Fruit fly (Drosophila melanogaster): ENCODE results near the gene CG31522.
A peak's percentile ranks its signal among the peaks of the same experiment; 100 is the strongest.

The CG31522 gene

DNA sequence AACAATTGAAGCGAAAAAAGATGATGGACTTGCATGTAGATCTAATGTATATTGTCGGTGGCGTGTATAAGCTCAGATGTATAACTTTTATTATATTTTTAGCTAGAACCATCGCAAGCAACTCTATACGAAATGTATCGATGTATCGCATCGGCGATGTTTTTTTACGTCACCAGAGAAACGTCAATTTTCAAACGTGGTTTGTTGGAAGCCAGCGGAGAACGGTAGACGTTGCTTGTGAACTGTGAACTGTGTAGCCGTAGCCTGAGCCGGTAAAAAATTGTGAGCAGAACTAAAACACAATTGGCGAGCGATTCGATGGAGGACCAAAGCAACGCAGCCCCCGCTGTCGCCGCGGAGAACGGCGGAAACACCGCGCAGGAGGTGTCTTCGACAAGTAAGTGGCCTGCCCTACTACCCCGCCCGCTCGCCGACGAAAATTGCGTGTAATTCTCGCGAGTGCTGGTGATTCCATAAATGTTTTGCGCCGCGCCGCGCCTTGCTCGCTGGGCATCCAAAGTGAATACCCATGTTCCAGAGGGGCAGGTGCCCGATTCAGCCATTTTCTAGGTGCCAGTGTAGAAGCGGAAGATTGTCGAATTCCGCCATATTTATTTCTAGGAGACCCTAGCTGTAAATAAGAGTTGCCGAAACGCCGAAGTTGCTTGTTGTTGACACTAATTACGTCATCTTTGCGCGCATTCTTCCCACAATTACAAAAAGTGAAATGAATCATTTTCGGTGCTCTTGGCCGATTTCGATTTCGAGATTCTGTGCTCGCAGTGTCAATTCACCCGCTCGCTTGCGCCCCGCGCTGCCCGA is 59.6 kb downstream of the CG31522 start, which contains the start of gene lost:
Gene lost (plus strand): TSS at position 193 of the 822 bp plus-strand sequence.
- TF ChIP-seq Hr96 (GFP tag; optimal IDR thresholded peaks at IDR 0.05) (no peak), ovo (GFP tag; optimal IDR thresholded peaks at IDR 0.05) (peak; percentile 28), cic (GFP tag; optimal IDR thresholded peaks at IDR 0.05) (peak; percentile 28), CG7101 (tag; optimal IDR thresholded peaks at IDR 0.05) (peak; percentile 52), CG1620 (GFP tag; optimal IDR thresholded peaks at IDR 0.05) (no peak), Mnt (GFP tag; optimal IDR thresholded peaks at IDR 0.05) (peak; percentile 79), tj (GFP tag; optimal IDR thresholded peaks at IDR 0.05) (no peak), bab1 (GFP tag; optimal IDR thresholded peaks at IDR 0.05) (peak; percentile 35), CG11617 (GFP tag; optimal IDR thresholded peaks at IDR 0.05) (peak; percentile 16), CG12768 (GFP tag; optimal IDR thresholded peaks at IDR 0.05) (no peak), cnc (optimal IDR thresholded peaks at IDR 0.05) (no peak), Crg-1 (GFP tag; optimal IDR thresholded peaks at IDR 0.05) (no peak), CG33017 (tag; optimal IDR thresholded peaks at IDR 0.05) (no peak), pad (GFP tag; optimal IDR thresholded peaks at IDR 0.05) (peak; percentile 15), CG5204 (GFP tag; optimal IDR thresholded peaks at IDR 0.05) (no peak), kay (GFP tag; ENCODE audit: borderline replicate concordance) (no peak), CG14711 (tag; optimal IDR thresholded peaks at IDR 0.05) (peak; percentile 78), toe (GFP tag; optimal IDR thresholded peaks at IDR 0.05) (peak; percentile 55), CG7045 (GFP tag; optimal IDR thresholded peaks at IDR 0.05) (no peak), Clk (GFP tag; optimal IDR thresholded peaks at IDR 0.05) (no peak)

DNA sequence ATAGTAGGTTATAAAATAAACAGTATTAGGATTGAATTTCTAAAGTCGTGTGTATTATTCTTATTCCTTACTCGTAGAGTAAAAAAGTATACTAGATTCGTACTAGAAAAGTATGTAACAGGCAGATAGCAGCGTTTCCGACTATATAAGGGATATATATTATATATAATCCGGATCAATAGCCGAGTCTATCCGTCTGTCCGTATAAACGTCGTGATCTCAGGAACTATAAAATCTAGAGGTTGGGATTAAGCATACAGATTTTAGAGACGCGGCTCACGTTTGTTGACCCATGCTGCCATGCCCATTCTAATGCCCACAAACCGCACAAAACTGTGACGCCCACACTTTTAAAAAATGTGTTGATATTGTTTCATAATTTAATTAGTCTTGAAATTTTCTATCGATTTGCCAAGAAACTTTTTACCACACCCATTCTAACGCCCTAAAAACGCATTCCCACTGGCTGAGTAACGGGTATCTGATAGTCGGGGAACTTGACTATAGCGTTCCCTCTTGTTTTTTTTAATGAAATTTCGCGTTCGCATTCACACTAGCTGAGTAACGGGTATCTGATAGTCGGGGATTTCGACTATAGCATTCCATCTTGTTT is 60.6 kb downstream of the CG31522 start, which contains the start of gene CG9853:
Gene CG9853 (minus strand): TSS at position 51 of the 613 bp plus-strand sequence.
- no peak for TF ChIP-seq Hr96 (GFP tag; optimal IDR thresholded peaks at IDR 0.05)
- TF ChIP-seq pad (GFP tag; optimal IDR thresholded peaks at IDR 0.05): no peak
- TF ChIP-seq CG5204 (GFP tag; optimal IDR thresholded peaks at IDR 0.05): no peak

DNA sequence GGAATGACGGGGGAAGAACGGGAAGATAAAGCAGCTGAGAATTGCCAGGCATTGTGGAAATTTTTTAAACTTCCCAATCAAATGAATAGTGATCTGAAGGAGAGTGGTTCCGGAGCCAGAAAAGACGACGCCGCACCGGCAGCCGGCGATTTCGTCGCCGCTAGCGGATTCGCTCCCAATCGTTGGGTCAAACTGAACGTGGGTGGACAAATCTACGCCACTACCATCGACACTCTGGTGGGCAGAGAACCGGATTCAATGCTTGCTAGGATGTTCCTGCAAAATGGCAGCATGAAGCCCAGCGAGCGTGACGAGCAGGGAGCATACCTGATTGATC is 62.2 kb downstream of the CG31522 start, which contains the start of gene CG14647:
Gene CG14647 (plus strand): TSS at position 14 of the 337 bp plus-strand sequence.
- TF ChIP-seq bab1 (GFP tag; optimal IDR thresholded peaks at IDR 0.05) (no peak), cnc (optimal IDR thresholded peaks at IDR 0.05) (no peak), CG33017 (tag; optimal IDR thresholded peaks at IDR 0.05) (no peak), cic (GFP tag; optimal IDR thresholded peaks at IDR 0.05) (no peak), CG7101 (tag; optimal IDR thresholded peaks at IDR 0.05) (no peak), toe (GFP tag; optimal IDR thresholded peaks at IDR 0.05) (no peak), CG12768 (GFP tag; optimal IDR thresholded peaks at IDR 0.05) (no peak), CG1620 (GFP tag; optimal IDR thresholded peaks at IDR 0.05) (no peak), CG11617 (GFP tag; optimal IDR thresholded peaks at IDR 0.05) (no peak), CG7045 (GFP tag; optimal IDR thresholded peaks at IDR 0.05) (no peak), tj (GFP tag; optimal IDR thresholded peaks at IDR 0.05) (no peak)

DNA sequence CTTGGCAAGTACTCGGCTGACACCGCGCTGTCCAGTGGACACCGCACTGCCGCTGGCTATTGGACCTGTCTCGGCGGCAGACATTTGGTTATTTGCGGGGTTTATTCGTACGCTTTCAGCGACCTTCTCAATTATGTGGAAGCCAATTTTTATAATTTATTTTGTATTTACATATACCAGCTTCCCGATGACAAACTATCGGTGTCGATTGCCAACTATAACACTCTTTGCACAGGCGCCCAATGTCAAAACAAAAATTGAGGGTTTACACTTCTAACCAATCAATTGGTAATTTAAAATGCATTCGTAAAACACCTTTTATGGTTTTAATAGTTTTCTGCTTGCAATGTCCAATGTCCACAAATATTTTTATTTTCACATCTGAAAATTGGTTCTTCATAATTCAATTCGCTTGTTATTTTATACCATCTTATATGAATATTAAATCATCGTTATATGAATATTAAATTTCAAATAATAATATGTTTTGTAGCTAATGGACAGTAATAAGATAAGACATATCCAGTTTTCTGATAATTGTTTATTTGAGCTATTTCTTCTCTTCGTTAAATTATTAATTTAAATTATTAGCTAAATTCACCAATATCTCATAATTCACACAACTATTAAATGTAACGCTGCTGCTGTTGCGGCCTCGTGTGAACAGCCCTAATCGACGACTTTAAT is 62.7 kb downstream of the CG31522 start:
- TF ChIP-seq CG5204 (GFP tag; optimal IDR thresholded peaks at IDR 0.05) (no peak), CG11617 (GFP tag; optimal IDR thresholded peaks at IDR 0.05) (peak; percentile 18), toe (GFP tag; optimal IDR thresholded peaks at IDR 0.05) (peak; percentile 46)

DNA sequence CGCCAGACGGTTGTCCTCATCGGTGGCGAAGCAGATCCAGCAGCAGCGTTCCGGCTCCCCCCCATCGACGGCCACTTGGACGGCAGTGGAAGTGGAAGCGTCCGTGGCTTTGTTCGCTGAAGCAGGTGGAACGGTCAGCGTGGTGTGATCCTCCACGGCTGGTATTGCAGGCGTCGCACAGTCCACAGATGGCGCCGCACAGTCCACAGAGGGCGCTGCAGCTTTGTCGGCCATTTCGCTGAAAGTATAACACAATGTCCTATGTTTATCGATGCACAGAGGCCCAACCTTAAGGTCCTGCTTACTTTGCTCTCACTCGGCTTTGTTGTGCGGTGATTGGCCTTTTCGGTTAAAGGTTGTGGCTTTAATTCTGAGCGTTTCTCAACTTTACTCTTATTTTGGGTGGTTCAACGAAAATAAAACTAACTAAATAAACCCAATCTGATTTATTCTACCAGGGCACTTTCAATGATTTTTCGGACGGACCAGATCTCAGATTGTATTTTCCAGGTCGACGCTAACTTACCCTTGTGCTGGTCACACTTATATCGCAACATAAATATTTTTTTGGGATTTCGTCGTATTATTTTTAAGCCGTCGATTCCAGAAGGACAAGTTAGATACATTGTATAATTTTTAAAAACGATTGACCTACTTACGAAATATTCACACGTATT is 65.1 kb downstream of the CG31522 start, which contains the start of gene CG9855:
Gene CG9855 (minus strand): TSS at position 473 of the 677 bp plus-strand sequence.
- TF ChIP-seq CG12768 (GFP tag; optimal IDR thresholded peaks at IDR 0.05) (no peak), bab1 (GFP tag; optimal IDR thresholded peaks at IDR 0.05) (peak; percentile 66)

DNA sequence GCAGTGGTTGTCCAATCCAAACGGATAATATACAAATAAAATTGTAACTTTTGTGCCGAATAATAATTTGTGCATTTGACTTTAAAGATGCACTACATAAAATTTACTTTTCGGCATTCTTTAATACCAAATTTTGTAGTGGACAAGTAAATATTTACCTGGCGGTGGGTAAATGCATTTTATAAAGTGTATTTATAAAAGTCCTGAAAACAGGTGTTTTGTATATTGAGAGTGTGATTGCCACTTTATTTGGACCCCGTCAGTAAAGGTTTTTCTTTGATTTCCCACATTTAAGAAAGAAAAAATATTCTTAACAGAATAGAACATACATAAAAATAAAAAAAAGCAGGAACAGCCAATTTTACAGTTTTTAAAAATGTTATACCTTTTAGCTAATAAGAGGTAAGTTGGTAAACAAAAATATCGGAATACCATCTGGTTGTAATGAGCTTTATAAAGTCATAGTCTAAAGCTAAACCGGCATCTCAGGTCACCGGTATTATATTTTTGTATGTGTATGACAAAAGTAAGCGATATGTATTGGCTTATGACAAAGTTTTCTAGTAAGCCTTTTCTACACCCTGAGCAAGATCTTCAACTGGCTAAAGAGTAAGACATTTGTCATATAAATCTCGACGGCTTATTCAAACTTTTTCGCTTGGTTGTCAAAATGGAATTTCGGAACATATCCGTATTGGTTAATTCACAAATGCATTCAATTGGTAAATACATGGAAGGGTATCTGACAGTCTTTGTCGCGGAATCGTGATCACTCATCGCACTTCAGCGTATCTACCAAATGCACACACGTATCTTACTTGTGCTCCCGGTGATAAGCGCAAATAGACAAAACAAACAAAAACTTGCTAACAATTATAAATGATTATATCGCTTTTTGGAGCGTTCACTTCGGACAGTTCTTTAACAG is 67.8 kb downstream of the CG31522 start:
- TF ChIP-seq toe (GFP tag; optimal IDR thresholded peaks at IDR 0.05) (peak; percentile 58), ovo (GFP tag; optimal IDR thresholded peaks at IDR 0.05) (peak; percentile 49), CG1620 (GFP tag; optimal IDR thresholded peaks at IDR 0.05) (peak; percentile 20), CG5204 (GFP tag; optimal IDR thresholded peaks at IDR 0.05) (no peak), CG7045 (GFP tag; optimal IDR thresholded peaks at IDR 0.05) (peak; percentile 82), Mnt (GFP tag; optimal IDR thresholded peaks at IDR 0.05) (peak; percentile 77), kay (GFP tag; ENCODE audit: borderline replicate concordance) (peak; percentile 98), Crg-1 (GFP tag; optimal IDR thresholded peaks at IDR 0.05) (peak; percentile 35), bab1 (GFP tag; optimal IDR thresholded peaks at IDR 0.05) (peak; percentile 94), tj (GFP tag; optimal IDR thresholded peaks at IDR 0.05) (peak; percentile 53), CG12768 (GFP tag; optimal IDR thresholded peaks at IDR 0.05) (peak; percentile 90), Clk (GFP tag; optimal IDR thresholded peaks at IDR 0.05) (peak; percentile 65), cic (GFP tag; optimal IDR thresholded peaks at IDR 0.05) (peak; percentile 78), CG14711 (tag; optimal IDR thresholded peaks at IDR 0.05) (peak; percentile 84), CG7101 (tag; optimal IDR thresholded peaks at IDR 0.05) (peak; percentile 90), CG33017 (tag; optimal IDR thresholded peaks at IDR 0.05) (peak; percentile 93), cnc (optimal IDR thresholded peaks at IDR 0.05) (no peak), Hr96 (GFP tag; optimal IDR thresholded peaks at IDR 0.05) (peak; percentile 82), CG11617 (GFP tag; optimal IDR thresholded peaks at IDR 0.05) (peak; percentile 83), pad (GFP tag; optimal IDR thresholded peaks at IDR 0.05) (peak; percentile 66)

All from whole organism, adult.